Fruit fly (Drosophila melanogaster): ENCODE results near the gene CG6495.
A peak's percentile ranks its signal among the peaks of the same experiment; 100 is the strongest.

Gene CG6495

DNA sequence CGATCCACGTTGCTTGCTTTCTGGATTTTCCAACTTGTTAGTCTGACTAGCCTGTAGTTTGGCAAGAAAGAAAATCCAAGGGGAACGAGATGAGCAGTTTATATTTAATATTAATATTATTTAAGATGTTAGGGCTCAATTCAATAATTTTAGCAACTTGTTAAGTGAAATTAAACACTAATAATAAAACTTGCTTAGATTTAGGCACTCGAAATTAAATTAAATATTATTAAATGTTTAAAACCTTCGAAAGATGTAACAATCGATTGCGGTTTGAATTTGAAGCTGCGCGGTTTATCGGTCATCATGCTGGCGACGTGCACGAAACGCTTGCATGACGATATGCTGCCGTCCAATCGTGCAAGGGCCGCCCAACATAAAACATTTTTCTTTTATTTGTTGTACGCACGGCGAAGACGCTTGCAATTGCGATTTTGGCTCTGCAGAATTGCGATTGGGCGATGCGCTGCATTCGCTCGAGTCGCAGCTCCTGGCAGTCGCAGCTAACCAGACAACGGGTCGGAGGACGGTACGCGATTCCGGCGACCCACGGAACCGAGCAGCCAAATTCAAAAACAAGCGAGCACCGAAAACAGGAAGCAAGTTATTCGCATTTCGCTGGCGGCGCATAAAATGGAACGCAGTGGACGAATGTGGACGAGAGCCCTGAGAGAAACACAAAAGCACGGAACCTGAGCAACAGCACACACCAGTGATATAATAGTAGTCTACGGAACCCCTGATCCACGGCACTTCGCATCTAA lies 23.7 kb upstream of the CG6495 start, which contains the start of the genes Vha16-5 and CG12299 (continued):
- TF ChIP-seq CG7556 (GFP tag; optimal IDR thresholded peaks at IDR 0.05) = peak; percentile 51
- TF ChIP-seq CG12769 (tag; optimal IDR thresholded peaks at IDR 0.05) = no peak
- no peak for TF ChIP-seq CG8359 (GFP tag; optimal IDR thresholded peaks at IDR 0.05; ENCODE audit: borderline replicate concordance)
- TF ChIP-seq psq (GFP tag; optimal IDR thresholded peaks at IDR 0.05) = peak; percentile 68
- peak; percentile 58 for TF ChIP-seq nerfin-1 (tag; optimal IDR thresholded peaks at IDR 0.05)
- peak; percentile 69 for TF ChIP-seq BEAF-32 (GFP tag; optimal IDR thresholded peaks at IDR 0.05)
- TF ChIP-seq dati (GFP tag; IDR thresholded peaks at IDR 0.05) = peak; percentile 73
- TF ChIP-seq sima (GFP tag; optimal IDR thresholded peaks at IDR 0.05) = no peak
- TF ChIP-seq bcd (GFP tag; optimal IDR thresholded peaks at IDR 0.05) = peak; percentile 72
- TF ChIP-seq CG16813 (GFP tag; IDR thresholded peaks at IDR 0.05; ENCODE audit: partially characterized antibody) = peak; percentile 83
- TF ChIP-seq Stat92E (GFP tag; optimal IDR thresholded peaks at IDR 0.05) = no peak
- TF ChIP-seq pb (GFP tag; optimal IDR thresholded peaks at IDR 0.05) = peak; percentile 69
- TF ChIP-seq CG3065 (GFP tag; optimal IDR thresholded peaks at IDR 0.05) = peak; percentile 52
- no peak for TF ChIP-seq CG12219 (GFP tag; optimal IDR thresholded peaks at IDR 0.05)
- TF ChIP-seq Gsc (GFP tag; IDR thresholded peaks at IDR 0.05) = 0 out of 2 replicates have a peak, but pooled peaks have one; percentile 39
- TF ChIP-seq Deaf1 (tag; optimal IDR thresholded peaks at IDR 0.05) = no peak
- no peak for TF ChIP-seq usp (GFP tag; optimal IDR thresholded peaks at IDR 0.05)
- TF ChIP-seq CG18599 (GFP tag; optimal IDR thresholded peaks at IDR 0.05) = no peak
- peak; percentile 81 for TF ChIP-seq CG12155 (GFP tag; optimal IDR thresholded peaks at IDR 0.05)
- TF ChIP-seq CG6813 (GFP tag; optimal IDR thresholded peaks at IDR 0.05) = peak; percentile 2
- TF ChIP-seq CG34422 (GFP tag; IDR thresholded peaks at IDR 0.05) = peak; percentile 94
- peak; percentile 70; the same call in 2 of the 3 replicates for TF ChIP-seq croc (GFP tag; conservative IDR thresholded peaks at IDR 0.05)
- TF ChIP-seq Max (GFP tag; optimal IDR thresholded peaks at IDR 0.05) = peak; percentile 74
- peak; percentile 78 for TF ChIP-seq unpg (GFP tag; optimal IDR thresholded peaks at IDR 0.05)
- no peak for TF ChIP-seq run (tag; optimal IDR thresholded peaks at IDR 0.05)
- peak; percentile 88 for TF ChIP-seq ttk (GFP tag; IDR thresholded peaks at IDR 0.05)
- TF ChIP-seq repo (GFP tag; optimal IDR thresholded peaks at IDR 0.05) = peak; percentile 88
- no peak for TF ChIP-seq CG15073 (GFP tag; optimal IDR thresholded peaks at IDR 0.05)
- no peak for TF ChIP-seq nom (GFP tag; optimal IDR thresholded peaks at IDR 0.05)
- TF ChIP-seq CG6654 (GFP tag; optimal IDR thresholded peaks at IDR 0.05) = no peak
- TF ChIP-seq Hr3 (GFP tag; optimal IDR thresholded peaks at IDR 0.05) = peak; percentile 81
- TF ChIP-seq CG9876 (GFP tag; optimal IDR thresholded peaks at IDR 0.05) = peak; percentile 92
- TF ChIP-seq wdn (GFP tag; IDR thresholded peaks at IDR 0.05) = peak; percentile 70
- peak; percentile 92 for TF ChIP-seq CG13424 (tag; optimal IDR thresholded peaks at IDR 0.05)
- no peak for TF ChIP-seq CG3281 (GFP tag; optimal IDR thresholded peaks at IDR 0.05)
- peak; percentile 89 for TF ChIP-seq ase (GFP tag; IDR thresholded peaks at IDR 0.05)
- peak; percentile 54 for TF ChIP-seq stwl (tag; optimal IDR thresholded peaks at IDR 0.05)
- TF ChIP-seq bowl (GFP tag; IDR thresholded peaks at IDR 0.05) = peak; percentile 82
- peak; percentile 35 for TF ChIP-seq Ravus (GFP tag; IDR thresholded peaks at IDR 0.05)
- no peak for TF ChIP-seq cg (GFP tag; optimal IDR thresholded peaks at IDR 0.05)
- peak; percentile 82 for TF ChIP-seq CG9727 (GFP tag; optimal IDR thresholded peaks at IDR 0.05)
- TF ChIP-seq gsb (GFP tag; IDR thresholded peaks at IDR 0.05) = peak; percentile 73
- 0 out of 3 replicates have a peak, but pooled peaks have one; percentile 32 for TF ChIP-seq CG11093 (GFP tag; IDR thresholded peaks at IDR 0.05)
- peak; percentile 26 for TF ChIP-seq CG10147 (GFP tag; optimal IDR thresholded peaks at IDR 0.05)
- peak; percentile 88 for TF ChIP-seq Atf6 (GFP tag; IDR thresholded peaks at IDR 0.05)
- peak; percentile 68; the same call in 1 of the 2 replicates for TF ChIP-seq stc (GFP tag; IDR thresholded peaks at IDR 0.05)
- no peak for TF ChIP-seq Dfd (GFP tag; optimal IDR thresholded peaks at IDR 0.05)
